Worm (Caenorhabditis elegans) whole organism, L1 larva: Measurements from ENCODE around the gene F47G3.4.

Experiments
- C04F5.9 ChIP-seq: sonication (generic microtip); optimal IDR thresholded peaks from 2 replicates; lab custom pipeline; 2016; ENCODE audit warnings: missing genetic modification characterization, missing compliant biosample characterization
- C34B4.2 ChIP-seq: sonication (generic microtip); optimal IDR thresholded peaks from 2 replicates; lab custom pipeline; 2017; ENCODE audit warnings: mild to moderate bottlenecking, missing genetic modification characterization, missing compliant biosample characterization
- F16B12.6 ChIP-seq: fragments of 150-350 bp; optimal IDR thresholded peaks from 2 replicates; lab custom pipeline; 2014; ENCODE audit warnings: missing biosample characterization, missing genetic modification characterization
- Y116A8C.19 ChIP-seq: sonication (generic microtip); optimal IDR thresholded peaks from 2 replicates; lab custom pipeline; 2016; ENCODE audit warnings: missing compliant biosample characterization, missing genetic modification characterization, borderline replicate concordance
- aly-2 ChIP-seq: fragments of 150-350 bp; optimal IDR thresholded peaks from 2 replicates; lab custom pipeline; 2014; ENCODE audit warnings: missing biosample characterization, missing genetic modification characterization
- blmp-1 ChIP-seq: fragments of 150-350 bp; optimal IDR thresholded peaks from 2 replicates; lab custom pipeline; 2014; ENCODE audit warnings: missing biosample characterization, missing genetic modification characterization
- ceh-82 ChIP-seq, 3 experiments: fragments of 150-350 bp in 1 of 3; sonication (generic microtip) in 2 of 3; optimal IDR thresholded peaks; 2 replicates each; lab custom pipeline; 2014 to 2017; ENCODE audit warnings: missing biosample characterization in 3 of 3, missing genetic modification characterization in 3 of 3
- ceh-88 ChIP-seq: fragments of 200-800 bp; sonication (Bioruptor generic); IDR thresholded peaks from 2 replicates; pipeline ENCODE4 v1.3.6; 2022; ENCODE audit warnings: missing genetic modification characterization, missing compliant biosample characterization
- ceh-90 ChIP-seq: sonication (generic microtip); optimal IDR thresholded peaks from 2 replicates; lab custom pipeline; 2016; ENCODE audit warnings: missing genetic modification characterization, missing compliant biosample characterization
- dsc-1 ChIP-seq: sonication (generic microtip); optimal IDR thresholded peaks from 2 replicates; lab custom pipeline; 2016; ENCODE audit warnings: mild to moderate bottlenecking, missing genetic modification characterization, missing compliant biosample characterization
- egl-27 ChIP-seq, 2 experiments: fragments of 150-350 bp in 1 of 2; sonication (generic microtip); optimal IDR thresholded peaks; 3 replicates each; lab custom pipeline; 2017 to 2018; ENCODE audit warnings: missing biosample characterization in 2 of 2, missing genetic modification characterization in 2 of 2, missing genetic modification reagents in 2 of 2
- elt-2 ChIP-seq: sonication (generic microtip); optimal IDR thresholded peaks from 2 replicates; lab custom pipeline; 2016; ENCODE audit warnings: missing genetic modification characterization, mild to moderate bottlenecking, inconsistent platforms, missing compliant biosample characterization, missing genetic modification reagents
- elt-3 ChIP-seq, 6 experiments: fragments of 150-350 bp in 1 of 6; sonication (generic microtip); optimal IDR thresholded peaks; 2 replicates each; lab custom pipeline; 2017 to 2018; ENCODE audit warnings: missing biosample characterization in 6 of 6, missing genetic modification characterization in 6 of 6, inconsistent platforms in 1 of 6
- fkh-8 ChIP-seq: sonication (generic microtip); optimal IDR thresholded peaks from 2 replicates; lab custom pipeline; 2016; ENCODE audit warnings: mild to moderate bottlenecking, missing genetic modification characterization, missing compliant biosample characterization
- hpl-2 ChIP-seq: fragments of 150-350 bp; optimal IDR thresholded peaks from 2 replicates; lab custom pipeline; 2014; ENCODE audit warnings: missing biosample characterization, missing genetic modification reagents, missing genetic modification characterization
- irx-1 ChIP-seq: sonication (generic microtip); optimal IDR thresholded peaks from 2 replicates; lab custom pipeline; 2016; ENCODE audit warnings: missing genetic modification characterization, missing compliant biosample characterization
- isw-1 ChIP-seq: fragments of 200-800 bp; sonication (Bioruptor generic); IDR thresholded peaks from 2 replicates; pipeline ENCODE4 v1.3.6; 2022; ENCODE audit warnings: missing genetic modification characterization, missing compliant biosample characterization
- lin-14 ChIP-seq: fragments of 200-800 bp; sonication (Bioruptor generic); optimal IDR thresholded peaks from 2 replicates; lab custom pipeline; 2018; ENCODE audit warnings: mild to moderate bottlenecking, missing genetic modification characterization, moderate library complexity, missing compliant biosample characterization
- lin-15B ChIP-seq: fragments of 150-350 bp; sonication (generic microtip); optimal IDR thresholded peaks from 3 replicates; lab custom pipeline; 2014; ENCODE audit warnings: missing biosample characterization, missing genetic modification characterization
- lin-35 ChIP-seq, 2 experiments: fragments of 150-350 bp; optimal IDR thresholded peaks; 2 replicates each; lab custom pipeline; 2014; ENCODE audit warnings: missing biosample characterization in 2 of 2, missing genetic modification characterization in 2 of 2, missing genetic modification reagents in 2 of 2
- lsy-2 ChIP-seq, 2 experiments: fragments of 150-350 bp; optimal IDR thresholded peaks; 2 replicates each; lab custom pipeline; 2014; ENCODE audit warnings: missing biosample characterization in 2 of 2, missing genetic modification characterization in 2 of 2
- mef-2 ChIP-seq: fragments of 150-350 bp; optimal IDR thresholded peaks from 2 replicates; lab custom pipeline; 2014; ENCODE audit warnings: missing biosample characterization, missing genetic modification characterization
- nhr-12 ChIP-seq: sonication (generic microtip); optimal IDR thresholded peaks from 2 replicates; lab custom pipeline; 2017; ENCODE audit warnings: missing biosample characterization, missing genetic modification characterization
- nhr-19 ChIP-seq: fragments of 200-800 bp; sonication (Bioruptor generic); conservative IDR thresholded peaks from 2 replicates; pipeline ENCODE4 v1.3.6; 2022; ENCODE audit warnings: missing genetic modification characterization, missing compliant biosample characterization
- nhr-20 ChIP-seq: sonication (generic microtip); optimal IDR thresholded peaks from 2 replicates; lab custom pipeline; 2016; ENCODE audit warnings: mild to moderate bottlenecking, missing genetic modification characterization, missing compliant biosample characterization
- nhr-237 ChIP-seq: fragments of 150-350 bp; optimal IDR thresholded peaks from 2 replicates; lab custom pipeline; 2014; ENCODE audit warnings: missing biosample characterization, missing genetic modification characterization
- nhr-28 ChIP-seq: fragments of 150-350 bp; optimal IDR thresholded peaks from 2 replicates; lab custom pipeline; 2014; ENCODE audit warnings: missing biosample characterization, missing genetic modification characterization
- nhr-76 ChIP-seq: sonication (generic microtip); optimal IDR thresholded peaks from 2 replicates; lab custom pipeline; 2017; ENCODE audit warnings: missing biosample characterization, missing genetic modification characterization
- nhr-90 ChIP-seq: sonication (generic microtip); optimal IDR thresholded peaks from 2 replicates; lab custom pipeline; 2016; ENCODE audit warnings: mild to moderate bottlenecking, missing genetic modification characterization, missing compliant biosample characterization; ENCODE audit not compliant: poor library complexity
- pag-3 ChIP-seq: sonication (generic microtip); optimal IDR thresholded peaks from 2 replicates; lab custom pipeline; 2017; ENCODE audit warnings: missing genetic modification characterization, mild to moderate bottlenecking, missing compliant biosample characterization, antibody characterized with exemption, borderline replicate concordance; ENCODE audit not compliant: insufficient read depth
- skn-1 ChIP-seq: fragments of 150-350 bp; optimal IDR thresholded peaks from 2 replicates; lab custom pipeline; 2014; ENCODE audit warnings: missing biosample characterization, missing genetic modification characterization
- snpc-4 ChIP-seq: fragments of 150-350 bp; optimal IDR thresholded peaks from 2 replicates; lab custom pipeline; 2014; ENCODE audit warnings: missing biosample characterization, missing genetic modification characterization
- snu-23 ChIP-seq: sonication (generic microtip); optimal IDR thresholded peaks from 2 replicates; lab custom pipeline; 2016; ENCODE audit warnings: missing genetic modification characterization, missing compliant biosample characterization
- sptf-1 ChIP-seq: fragments of 150-350 bp; optimal IDR thresholded peaks from 2 replicates; lab custom pipeline; 2014; ENCODE audit warnings: missing biosample characterization, missing genetic modification characterization
- sup-37 ChIP-seq: fragments of 200-800 bp; sonication (Bioruptor generic); optimal IDR thresholded peaks from 2 replicates; lab custom pipeline; 2018; ENCODE audit warnings: mild to moderate bottlenecking, missing genetic modification characterization, missing compliant biosample characterization
- swsn-7 ChIP-seq: sonication (generic microtip); optimal IDR thresholded peaks from 2 replicates; lab custom pipeline; 2016; ENCODE audit warnings: missing genetic modification characterization, missing compliant biosample characterization
- tbx-2 ChIP-seq: sonication (generic microtip); optimal IDR thresholded peaks from 2 replicates; lab custom pipeline; 2016; ENCODE audit warnings: missing genetic modification characterization, missing compliant biosample characterization
- unc-130 ChIP-seq: fragments of 150-350 bp; optimal IDR thresholded peaks from 2 replicates; lab custom pipeline; 2017; ENCODE audit warnings: missing biosample characterization, missing genetic modification characterization, inconsistent platforms
- unc-30 ChIP-seq: sonication (generic microtip); optimal IDR thresholded peaks from 2 replicates; lab custom pipeline; 2017; ENCODE audit warnings: missing biosample characterization, missing genetic modification characterization
- unc-86 ChIP-seq: sonication (generic microtip); optimal IDR thresholded peaks from 2 replicates; lab custom pipeline; 2016; ENCODE audit warnings: missing genetic modification characterization, missing compliant biosample characterization
- unc-98 ChIP-seq: fragments of 200-800 bp; sonication (Bioruptor generic); IDR thresholded peaks from 2 replicates; pipeline ENCODE4 v1.3.6; 2022; ENCODE audit warnings: missing genetic modification characterization, missing compliant biosample characterization
- xbp-1 ChIP-seq: sonication (generic microtip); optimal IDR thresholded peaks from 2 replicates; lab custom pipeline; 2016; ENCODE audit warnings: missing genetic modification characterization, missing compliant biosample characterization
- zip-4 ChIP-seq: fragments of 200-800 bp; sonication (Bioruptor generic); optimal IDR thresholded peaks from 2 replicates; lab custom pipeline; 2018; ENCODE audit warnings: mild to moderate bottlenecking, missing genetic modification characterization, moderate library complexity, missing compliant biosample characterization

Gene F47G3.4

ce11 chrX:2368042-2368814 is 13.2 kb upstream of the F47G3.4 start (continued):
- TF ChIP-seq C34B4.2 (tag; lab: Kevin White, UChicago), result no peak
- TF ChIP-seq unc-98 (GFP tag; lab: Robert Waterston, UW), result no peak

DNA sequence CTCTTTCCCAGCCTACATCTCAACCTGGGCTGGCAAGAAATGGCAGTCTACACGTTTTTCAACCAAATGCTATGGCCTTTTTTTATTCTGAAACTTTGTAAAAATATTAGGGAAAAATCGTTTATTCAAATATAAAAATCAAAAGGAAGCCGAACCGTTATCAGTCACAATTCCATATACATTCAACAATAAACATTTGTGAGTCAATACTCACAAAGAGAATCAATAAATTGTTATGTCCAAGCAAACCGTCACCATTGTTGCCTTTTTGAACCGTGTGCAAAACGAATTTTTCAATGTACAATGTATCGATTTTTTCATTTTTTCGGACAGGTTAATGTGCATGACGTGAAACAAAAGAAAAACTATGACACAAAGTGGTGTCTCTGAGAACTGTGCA is 12.3 kb upstream of the F47G3.4 start:
- no peak for TF ChIP-seq lin-15B (tag; lab: Kevin White, UChicago)
- peak; percentile 11 for TF ChIP-seq elt-2 (tag; lab: Kevin White, UChicago)
- TF ChIP-seq, all 84 proteins: peak for 1

ce11 chrX:2370655-2371054 is 10.7 kb upstream of the F47G3.4 start:
- TF ChIP-seq elt-2 (tag; lab: Kevin White, UChicago), result peak; percentile 51
- TF ChIP-seq Y116A8C.19, result no peak
- TF ChIP-seq pag-3 (tag; lab: Kevin White, UChicago), result no peak
- TF ChIP-seq, all 84 proteins: peak for 1

ce11 chrX:2372134-2372533 is 9.2 kb upstream of the F47G3.4 start:
- TF ChIP-seq zip-4, result no peak
- TF ChIP-seq unc-130, result no peak
- no peak for TF ChIP-seq snu-23 (GFP tag; lab: Kevin White, UChicago)
- no peak for TF ChIP-seq nhr-19 (GFP tag; lab: Robert Waterston, UW)
- TF ChIP-seq xbp-1 (tag; lab: Kevin White, UChicago), result no peak
- no peak for TF ChIP-seq ceh-90
- TF ChIP-seq sptf-1 (tag; lab: Kevin White, UChicago), result no peak
- TF ChIP-seq unc-86, result no peak
- TF ChIP-seq nhr-90 (tag; lab: Kevin White, UChicago), result peak; percentile 10
- TF ChIP-seq nhr-237 (tag; lab: Kevin White, UChicago), result no peak
- no peak for TF ChIP-seq nhr-20 (tag; lab: Kevin White, UChicago)
- TF ChIP-seq tbx-2, result no peak
- TF ChIP-seq skn-1 (tag; lab: Kevin White, UChicago), result no peak
- TF ChIP-seq elt-2 (tag; lab: Kevin White, UChicago), result peak; percentile 54
- no peak for TF ChIP-seq nhr-28 (tag; lab: Kevin White, UChicago)
- no peak for TF ChIP-seq lin-15B (tag; lab: Kevin White, UChicago)
- no peak for TF ChIP-seq blmp-1 (tag; lab: Kevin White, UChicago)
- no peak for TF ChIP-seq ceh-88
- no peak for TF ChIP-seq fkh-8
- TF ChIP-seq nhr-12 (tag; lab: Kevin White, UChicago), result no peak
- no peak for TF ChIP-seq nhr-76 (tag; lab: Kevin White, UChicago)
- TF ChIP-seq aly-2 (tag; lab: Kevin White, UChicago), result no peak
- no peak for TF ChIP-seq ceh-82 (tag; optimal IDR thresholded peaks at IDR 0.05; lab: Kevin White, UChicago)
- no peak for TF ChIP-seq swsn-7 (tag; lab: Kevin White, UChicago)
- no peak for TF ChIP-seq mef-2 (tag; lab: Kevin White, UChicago)
- TF ChIP-seq isw-1 (GFP tag; lab: Robert Waterston, UW), result no peak
- TF ChIP-seq irx-1 (tag; lab: Kevin White, UChicago), result no peak
- no peak for TF ChIP-seq hpl-2
- no peak for TF ChIP-seq lsy-2 (tag; optimal IDR thresholded peaks at IDR 0.05; lab: Kevin White, UChicago)
- TF ChIP-seq elt-3 (tag; optimal IDR thresholded peaks at IDR 0.05; lab: Kevin White, UChicago), result peak in 2 of 6 experiments; percentile 9 to 47
- no peak for TF ChIP-seq sup-37 (GFP tag; lab: Kevin White, UChicago)
- no peak for TF ChIP-seq snpc-4 (tag; lab: Kevin White, UChicago)
- TF ChIP-seq Y116A8C.19, result no peak
- TF ChIP-seq lin-35 (GFP tag; optimal IDR thresholded peaks at IDR 0.05; lab: Kevin White, UChicago), result peak in 1 of 2 experiments; percentile 30
- no peak for TF ChIP-seq C04F5.9 (tag; lab: Kevin White, UChicago)
- TF ChIP-seq dsc-1 (tag; lab: Kevin White, UChicago), result no peak
- peak; percentile 24 for TF ChIP-seq lin-14
- no peak for TF ChIP-seq unc-30
- TF ChIP-seq F16B12.6 (tag; lab: Kevin White, UChicago), result no peak
- no peak for TF ChIP-seq egl-27 (tag; optimal IDR thresholded peaks at IDR 0.05; lab: Kevin White, UChicago)
- no peak for TF ChIP-seq C34B4.2 (tag; lab: Kevin White, UChicago)
